Fruit fly (Drosophila melanogaster): ENCODE measurements around the gene mRpL13.

The mRpL13 gene

dm6 chr2L:18846175-18846574 is 12.9 kb downstream of the mRpL13 start:
- no peak for TF ChIP-seq CG14711 (tag; optimal IDR thresholded peaks at IDR 0.05)

- TF ChIP-seq Mnt (GFP tag; optimal IDR thresholded peaks at IDR 0.05) (no peak), CG7101 (tag; optimal IDR thresholded peaks at IDR 0.05) (no peak), CG1620 (GFP tag; optimal IDR thresholded peaks at IDR 0.05) (no peak), tj (GFP tag; optimal IDR thresholded peaks at IDR 0.05) (no peak), CG7045 (GFP tag; optimal IDR thresholded peaks at IDR 0.05) (no peak), CG12768 (GFP tag; optimal IDR thresholded peaks at IDR 0.05) (no peak), pad (GFP tag; optimal IDR thresholded peaks at IDR 0.05) (no peak)
Observed at dm6 chr2L:18844917-18845509, 14.0 kb downstream of the mRpL13 start, which contains the start of gene CG17321. Gene CG17321 (plus strand): TSS chr2L:18845184.

- TF ChIP-seq tj (GFP tag; optimal IDR thresholded peaks at IDR 0.05) (peak; percentile 61), Clk (GFP tag; optimal IDR thresholded peaks at IDR 0.05) (no peak), pad (GFP tag; optimal IDR thresholded peaks at IDR 0.05) (no peak), CG12768 (GFP tag; optimal IDR thresholded peaks at IDR 0.05) (no peak), Mnt (GFP tag; optimal IDR thresholded peaks at IDR 0.05) (no peak), cic (GFP tag; optimal IDR thresholded peaks at IDR 0.05) (no peak)
Observed at dm6 chr2L:18844479-18844878, 14.6 kb downstream of the mRpL13 start, which contains the start of gene CG33120. Gene CG33120 (minus strand): TSS chr2L:18844579.

- TF ChIP-seq CG14711 (tag; optimal IDR thresholded peaks at IDR 0.05) = no peak
- no peak for TF ChIP-seq CG7101 (tag; optimal IDR thresholded peaks at IDR 0.05)
- no peak for TF ChIP-seq CG7045 (GFP tag; optimal IDR thresholded peaks at IDR 0.05)
- no peak for TF ChIP-seq pad (GFP tag; optimal IDR thresholded peaks at IDR 0.05)
- TF ChIP-seq Crg-1 (GFP tag; optimal IDR thresholded peaks at IDR 0.05) = no peak
- TF ChIP-seq Mnt (GFP tag; optimal IDR thresholded peaks at IDR 0.05) = no peak
- TF ChIP-seq cic (GFP tag; optimal IDR thresholded peaks at IDR 0.05) = no peak
- no peak for TF ChIP-seq CG1620 (GFP tag; optimal IDR thresholded peaks at IDR 0.05)
- TF ChIP-seq CG11617 (GFP tag; optimal IDR thresholded peaks at IDR 0.05) = no peak
- no peak for TF ChIP-seq ovo (GFP tag; optimal IDR thresholded peaks at IDR 0.05)
- no peak for TF ChIP-seq bab1 (GFP tag; optimal IDR thresholded peaks at IDR 0.05)
- no peak for TF ChIP-seq cnc (optimal IDR thresholded peaks at IDR 0.05)
- TF ChIP-seq CG12768 (GFP tag; optimal IDR thresholded peaks at IDR 0.05) = no peak
- TF ChIP-seq Clk (GFP tag; optimal IDR thresholded peaks at IDR 0.05) = no peak
- TF ChIP-seq CG33017 (tag; optimal IDR thresholded peaks at IDR 0.05) = no peak
- no peak for TF ChIP-seq toe (GFP tag; optimal IDR thresholded peaks at IDR 0.05)
- no peak for TF ChIP-seq Hr96 (GFP tag; optimal IDR thresholded peaks at IDR 0.05)
- TF ChIP-seq CG5204 (GFP tag; optimal IDR thresholded peaks at IDR 0.05) = no peak
Observed at dm6 chr2L:18843560-18843959, 15.5 kb downstream of the mRpL13 start.

- no peak for TF ChIP-seq bab1 (GFP tag; optimal IDR thresholded peaks at IDR 0.05)
- TF ChIP-seq CG12768 (GFP tag; optimal IDR thresholded peaks at IDR 0.05) = no peak
- TF ChIP-seq ovo (GFP tag; optimal IDR thresholded peaks at IDR 0.05) = no peak
- no peak for TF ChIP-seq cic (GFP tag; optimal IDR thresholded peaks at IDR 0.05)
- no peak for TF ChIP-seq pad (GFP tag; optimal IDR thresholded peaks at IDR 0.05)
- no peak for TF ChIP-seq kay (GFP tag; ENCODE audit: borderline replicate concordance)
- TF ChIP-seq CG1620 (GFP tag; optimal IDR thresholded peaks at IDR 0.05) = no peak
- no peak for TF ChIP-seq CG11617 (GFP tag; optimal IDR thresholded peaks at IDR 0.05)
- TF ChIP-seq Mnt (GFP tag; optimal IDR thresholded peaks at IDR 0.05) = no peak
- TF ChIP-seq Clk (GFP tag; optimal IDR thresholded peaks at IDR 0.05) = no peak
- no peak for TF ChIP-seq toe (GFP tag; optimal IDR thresholded peaks at IDR 0.05)
Observed at dm6 chr2L:18841210-18841609, 17.8 kb downstream of the mRpL13 start, which contains the start of gene CG31752. Gene CG31752 (minus strand): TSS chr2L:18841310.

- TF ChIP-seq CG12768 (GFP tag; optimal IDR thresholded peaks at IDR 0.05) (peak; percentile 84), CG5204 (GFP tag; optimal IDR thresholded peaks at IDR 0.05) (peak; percentile 85), pad (GFP tag; optimal IDR thresholded peaks at IDR 0.05) (peak; percentile 84), ovo (GFP tag; optimal IDR thresholded peaks at IDR 0.05) (peak; percentile 79), bab1 (GFP tag; optimal IDR thresholded peaks at IDR 0.05) (peak; percentile 73), tj (GFP tag; optimal IDR thresholded peaks at IDR 0.05) (peak; percentile 51), Mnt (GFP tag; optimal IDR thresholded peaks at IDR 0.05) (peak; percentile 92), toe (GFP tag; optimal IDR thresholded peaks at IDR 0.05) (peak; percentile 88), CG33017 (tag; optimal IDR thresholded peaks at IDR 0.05) (peak; percentile 66), kay (GFP tag; ENCODE audit: borderline replicate concordance) (no peak), CG1620 (GFP tag; optimal IDR thresholded peaks at IDR 0.05) (peak; percentile 95), CG7045 (GFP tag; optimal IDR thresholded peaks at IDR 0.05) (peak; percentile 69), Crg-1 (GFP tag; optimal IDR thresholded peaks at IDR 0.05) (peak; percentile 95), cnc (optimal IDR thresholded peaks at IDR 0.05) (no peak), Clk (GFP tag; optimal IDR thresholded peaks at IDR 0.05) (peak; percentile 84), CG7101 (tag; optimal IDR thresholded peaks at IDR 0.05) (peak; percentile 88), CG11617 (GFP tag; optimal IDR thresholded peaks at IDR 0.05) (peak; percentile 81), Hr96 (GFP tag; optimal IDR thresholded peaks at IDR 0.05) (peak; percentile 92), cic (GFP tag; optimal IDR thresholded peaks at IDR 0.05) (peak; percentile 71), CG14711 (tag; optimal IDR thresholded peaks at IDR 0.05) (peak; percentile 74)
Observed at dm6 chr2L:18839143-18839872, 19.7 kb downstream of the mRpL13 start, which contains the start of gene CG10600. Gene CG10600 (minus strand): TSS chr2L:18839679.

All from whole organism, adult.